Fruit fly (Drosophila melanogaster) whole organism, wandering third instar larva: Measurements from ENCODE around the gene Pglym78.

Experiments used
- CG32264 ChIP-seq: fragments of 200-800 bp; sonication (Bioruptor generic); optimal IDR thresholded peaks from 2 replicates; lab custom pipeline; 2016; ENCODE audit warnings: missing biosample characterization, missing genetic modification characterization
- CG9705 ChIP-seq: fragments of 200-800 bp; sonication (Bioruptor generic); optimal IDR thresholded peaks from 2 replicates; lab custom pipeline; 2018; ENCODE audit warnings: missing biosample characterization, mild to moderate bottlenecking, missing genetic modification characterization
- CrebA ChIP-seq: fragments of 200-800 bp; sonication (Bioruptor generic); optimal IDR thresholded peaks from 2 replicates; lab custom pipeline; 2016; ENCODE audit warnings: missing biosample characterization, mild to moderate bottlenecking, missing genetic modification characterization, borderline replicate concordance
- Dfd ChIP-seq: fragments of >200 bp; optimal IDR thresholded peaks from 2 replicates; lab custom pipeline; 2017; ENCODE audit warnings: missing biosample characterization, missing genetic modification characterization
- Dif ChIP-seq: fragments of 200-275, 200-300 bp; sonication (Bioruptor generic); optimal IDR thresholded peaks from 2 replicates; lab custom pipeline; 2018; ENCODE audit warnings: missing biosample characterization, missing genetic modification characterization; ENCODE audit not compliant: partially characterized antibody
- GATAd ChIP-seq: sonication (Bioruptor generic); optimal IDR thresholded peaks from 2 replicates; lab custom pipeline; 2016; ENCODE audit warnings: missing biosample characterization, missing genetic modification characterization
- HLH106 ChIP-seq: fragments of 200-800 bp; optimal IDR thresholded peaks from 3 replicates; lab custom pipeline; 2019; ENCODE audit warnings: missing biosample characterization, mild to moderate bottlenecking, missing genetic modification characterization, moderate library complexity
- Hnf4 ChIP-seq: fragments of 200-800 bp; sonication (Bioruptor generic); optimal IDR thresholded peaks from 2 replicates; lab custom pipeline; 2016; ENCODE audit warnings: missing biosample characterization, mild to moderate bottlenecking, missing genetic modification characterization
- Hr78 ChIP-seq: fragments of >200 bp; optimal IDR thresholded peaks from 2 replicates; lab custom pipeline; 2017; ENCODE audit warnings: missing biosample characterization, missing genetic modification characterization
- Hr83 ChIP-seq: fragments of 200-300 bp; sonication (Bioruptor generic); optimal IDR thresholded peaks from 2 replicates; lab custom pipeline; 2016; ENCODE audit warnings: missing biosample characterization, mild to moderate bottlenecking, missing genetic modification characterization, moderate library complexity; ENCODE audit not compliant: poor library complexity, severe bottlenecking
- Jra ChIP-seq: sonication (Bioruptor generic); optimal IDR thresholded peaks from 2 replicates; lab custom pipeline; 2016; ENCODE audit warnings: missing biosample characterization, missing genetic modification characterization
- Myc ChIP-seq: fragments of >200 bp; optimal IDR thresholded peaks from 2 replicates; lab custom pipeline; 2017
- N ChIP-seq: fragments of >200 bp; optimal IDR thresholded peaks from 2 replicates; lab custom pipeline; 2018; ENCODE audit warnings: missing biosample characterization, missing external identifiers, missing genetic modification characterization
- OdsH ChIP-seq: fragments of 200-800 bp; sonication (Bioruptor generic); optimal IDR thresholded peaks from 2 replicates; lab custom pipeline; 2016; ENCODE audit warnings: missing biosample characterization, mild to moderate bottlenecking, missing genetic modification characterization
- Rel ChIP-seq, 2 experiments: fragments of 200-800 bp; sonication (Bioruptor generic) in 1 of 2; optimal IDR thresholded peaks; 2 replicates in 1 of 2; 3 replicates in 1 of 2; lab custom pipeline; 2016 to 2019; ENCODE audit warnings: mild to moderate bottlenecking in 2 of 2, missing biosample characterization in 2 of 2, missing genetic modification characterization in 2 of 2, moderate library complexity in 1 of 2
- Sp1 ChIP-seq: fragments of 200-800 bp; sonication (Bioruptor generic); optimal IDR thresholded peaks from 3 replicates; lab custom pipeline; 2019; ENCODE audit warnings: missing biosample characterization, mild to moderate bottlenecking, missing genetic modification characterization, moderate library complexity
- Vsx2 ChIP-seq: fragments of 200-300, 225-300 bp; sonication (Bioruptor generic); optimal IDR thresholded peaks from 2 replicates; lab custom pipeline; 2018; ENCODE audit warnings: missing biosample characterization, missing genetic modification characterization; ENCODE audit not compliant: partially characterized antibody
- br ChIP-seq: fragments of 200-800 bp; sonication (Bioruptor generic); optimal IDR thresholded peaks from 2 replicates; lab custom pipeline; 2016; ENCODE audit warnings: missing biosample characterization, missing genetic modification characterization
- brk ChIP-seq: fragments of 200-800 bp; sonication (Bioruptor generic); optimal IDR thresholded peaks from 2 replicates; lab custom pipeline; 2016; ENCODE audit warnings: missing biosample characterization, mild to moderate bottlenecking, missing genetic modification characterization
- dmrt93B ChIP-seq: fragments of 200-800 bp; sonication (Bioruptor generic); optimal IDR thresholded peaks from 2 replicates; lab custom pipeline; 2018; ENCODE audit warnings: missing biosample characterization, mild to moderate bottlenecking, missing genetic modification characterization
- ey ChIP-seq: fragments of 200-800 bp; sonication (Bioruptor generic); optimal IDR thresholded peaks from 2 replicates; lab custom pipeline; 2016; ENCODE audit warnings: missing biosample characterization, missing genetic modification characterization
- foxo ChIP-seq, 2 experiments: fragments of 200-800 bp; sonication (Bioruptor generic); optimal IDR thresholded peaks; 2 replicates in 1 of 2; 3 replicates in 1 of 2; lab custom pipeline; 2016 to 2017; ENCODE audit warnings: missing biosample characterization in 2 of 2, missing genetic modification characterization in 2 of 2
- fru ChIP-seq: fragments of 200-800 bp; sonication (Bioruptor generic); optimal IDR thresholded peaks from 3 replicates; lab custom pipeline; 2016; ENCODE audit warnings: missing biosample characterization, mild to moderate bottlenecking, missing genetic modification characterization
- h ChIP-seq: fragments of 200-800 bp; sonication (Bioruptor generic); optimal IDR thresholded peaks from 3 replicates; lab custom pipeline; 2016; ENCODE audit warnings: missing biosample characterization, mild to moderate bottlenecking, missing genetic modification characterization
- jim ChIP-seq: fragments of 175-275, 200-325 bp; sonication (Bioruptor generic); optimal IDR thresholded peaks from 2 replicates; lab custom pipeline; 2016; ENCODE audit warnings: missing biosample characterization, mild to moderate bottlenecking, missing genetic modification characterization
- lola ChIP-seq: fragments of >200 bp; optimal IDR thresholded peaks from 2 replicates; lab custom pipeline; 2017; ENCODE audit warnings: missing biosample characterization, missing genetic modification characterization
- pan ChIP-seq: fragments of >200 bp; optimal IDR thresholded peaks from 2 replicates; lab custom pipeline; 2017
- psq ChIP-seq: fragments of 200-800 bp; sonication (Bioruptor generic); optimal IDR thresholded peaks from 3 replicates; lab custom pipeline; 2017; ENCODE audit warnings: missing biosample characterization, mild to moderate bottlenecking, missing genetic modification characterization, moderate library complexity
- sv ChIP-seq: fragments of 200-800 bp; sonication (Bioruptor generic); optimal IDR thresholded peaks from 3 replicates; lab custom pipeline; 2016; ENCODE audit warnings: missing biosample characterization, missing genetic modification characterization
- tai ChIP-seq: sonication (Bioruptor generic); optimal IDR thresholded peaks from 2 replicates; lab custom pipeline; 2016; ENCODE audit warnings: missing biosample characterization, missing genetic modification characterization
- usp ChIP-seq: fragments of >200 bp; optimal IDR thresholded peaks from 2 replicates; lab custom pipeline; 2017; ENCODE audit warnings: missing biosample characterization, missing genetic modification characterization
- woc ChIP-seq: sonication (Bioruptor generic); optimal IDR thresholded peaks from 2 replicates; lab custom pipeline; 2016; ENCODE audit warnings: missing biosample characterization, mild to moderate bottlenecking, missing genetic modification characterization

The Pglym78 gene

DNA sequence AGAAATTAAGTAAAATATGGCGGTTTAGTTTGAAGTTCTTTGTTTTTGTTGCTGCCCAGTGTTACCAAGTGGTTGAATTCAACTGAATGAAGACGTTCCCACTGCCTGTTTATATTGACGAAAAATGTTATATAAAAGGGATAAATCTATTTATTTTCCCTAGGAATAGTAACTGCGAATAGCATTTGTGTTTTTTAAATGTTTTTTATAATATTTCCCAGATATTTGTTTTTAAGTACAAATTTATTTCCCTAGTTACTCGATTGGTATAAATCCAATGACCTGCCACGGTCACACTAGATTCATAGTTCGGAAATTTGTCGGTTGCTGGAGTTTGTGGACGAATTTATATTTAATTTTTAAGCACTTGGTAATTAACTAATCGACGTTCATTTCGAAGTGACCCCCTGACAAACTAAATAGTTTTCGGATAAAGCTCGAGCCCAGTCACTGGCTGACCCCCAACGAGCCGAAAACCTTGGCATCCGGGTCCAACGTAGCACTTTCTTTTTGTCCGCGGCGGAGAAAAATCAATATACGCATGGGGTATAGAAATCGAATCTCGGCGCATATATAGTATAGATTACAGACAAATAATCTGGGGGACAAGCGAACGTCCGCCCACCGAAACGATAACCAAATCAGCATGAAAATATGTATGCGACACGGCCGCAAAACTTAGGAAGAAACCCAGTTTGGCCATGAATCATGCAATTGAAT lies 17.0 kb upstream of the Pglym78 start, which contains the start of the genes dgt6 and Vha100-1:
Gene dgt6 (minus strand): TSS at position 71 of the 720 bp plus-strand sequence.
Gene Vha100-1 (plus strand): TSS at position 292 of the 720 bp plus-strand sequence.
- TF ChIP-seq dmrt93B (GFP tag; lab: Kevin White, UChicago) (no peak), Sp1 (GFP tag; lab: Kevin White, UChicago) (peak; percentile 29), CG9705 (GFP tag; lab: Kevin White, UChicago) (peak; percentile 28), Dif (GFP tag; lab: Kevin White, UChicago) (no peak), Rel (GFP tag; optimal IDR thresholded peaks at IDR 0.05; lab: Kevin White, UChicago) (no peak), Rel (tag; optimal IDR thresholded peaks at IDR 0.05; lab: Kevin White, UChicago) (peak; percentile 45), N (GFP tag; lab: Kevin White, UChicago) (no peak), HLH106 (tag; lab: Kevin White, UChicago) (peak; percentile 34)

- TF ChIP-seq tai (GFP tag; lab: Kevin White, UChicago) (no peak), usp (GFP tag; lab: Kevin White, UChicago) (no peak), woc (GFP tag; lab: Kevin White, UChicago) (no peak), psq (GFP tag; lab: Kevin White, UChicago) (no peak), br (GFP tag; lab: Kevin White, UChicago) (no peak), Myc (lab: Kevin White, UChicago) (peak; percentile 26)
These were observed 9.6 kb upstream of the Pglym78 start, which contains the start of the genes Alg13 and superdeath for dm6 chr3R:29138407-29138806. Alg13 (minus strand) TSS chr3R:29138573. superdeath (plus strand) TSS chr3R:29138662.

DNA sequence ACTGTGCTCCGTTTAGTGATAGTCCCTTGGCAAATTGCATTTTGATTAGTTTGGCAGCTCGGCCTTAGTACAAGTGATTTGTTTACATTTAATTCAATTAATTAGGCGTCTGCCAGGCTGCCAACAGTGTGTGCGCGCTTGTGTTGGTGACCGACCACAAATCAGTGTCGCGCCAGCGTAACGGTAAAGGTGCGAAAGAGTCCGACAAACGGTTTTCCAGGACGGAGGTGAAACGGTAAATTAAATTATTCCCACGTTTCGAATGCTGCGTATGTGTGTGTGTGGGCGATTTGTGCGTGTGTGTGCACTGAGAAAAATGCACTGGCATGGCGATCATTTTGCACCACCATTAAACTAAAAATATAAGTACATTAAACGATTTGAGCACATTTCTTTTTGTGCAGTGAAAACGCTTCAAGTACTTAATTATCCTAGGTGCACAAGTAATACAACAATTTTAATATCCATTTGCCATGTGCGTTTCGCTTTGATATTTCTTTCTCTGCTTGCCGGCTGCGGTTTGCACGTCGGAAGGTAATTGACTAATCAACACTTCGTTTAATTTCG lies 9.0 kb upstream of the Pglym78 start:
- TF ChIP-seq GATAd (GFP tag; lab: Kevin White, UChicago) = no peak
- no peak for TF ChIP-seq psq (GFP tag; lab: Kevin White, UChicago)
- no peak for TF ChIP-seq tai (GFP tag; lab: Kevin White, UChicago)
- TF ChIP-seq Jra (GFP tag; lab: Kevin White, UChicago) = no peak
- TF ChIP-seq woc (GFP tag; lab: Kevin White, UChicago) = no peak
- TF ChIP-seq OdsH (GFP tag; lab: Kevin White, UChicago) = no peak
- no peak for TF ChIP-seq CG9705 (GFP tag; lab: Kevin White, UChicago)
- TF ChIP-seq N (GFP tag; lab: Kevin White, UChicago) = no peak
- no peak for TF ChIP-seq foxo (GFP tag; optimal IDR thresholded peaks at IDR 0.05; lab: Kevin White, UChicago)
- no peak for TF ChIP-seq ey (GFP tag; lab: Kevin White, UChicago)
- TF ChIP-seq lola (GFP tag; lab: Kevin White, UChicago) = no peak
- TF ChIP-seq Dif (GFP tag; lab: Kevin White, UChicago) = no peak
- no peak for TF ChIP-seq Dfd (GFP tag; lab: Kevin White, UChicago)
- TF ChIP-seq Rel (GFP tag; optimal IDR thresholded peaks at IDR 0.05; lab: Kevin White, UChicago) = no peak
- no peak for TF ChIP-seq Rel (tag; optimal IDR thresholded peaks at IDR 0.05; lab: Kevin White, UChicago)
- no peak for TF ChIP-seq Hnf4 (GFP tag; lab: Kevin White, UChicago)
- no peak for TF ChIP-seq br (GFP tag; lab: Kevin White, UChicago)
- no peak for TF ChIP-seq pan
- TF ChIP-seq jim = no peak
- TF ChIP-seq fru (GFP tag; lab: Kevin White, UChicago) = no peak

DNA sequence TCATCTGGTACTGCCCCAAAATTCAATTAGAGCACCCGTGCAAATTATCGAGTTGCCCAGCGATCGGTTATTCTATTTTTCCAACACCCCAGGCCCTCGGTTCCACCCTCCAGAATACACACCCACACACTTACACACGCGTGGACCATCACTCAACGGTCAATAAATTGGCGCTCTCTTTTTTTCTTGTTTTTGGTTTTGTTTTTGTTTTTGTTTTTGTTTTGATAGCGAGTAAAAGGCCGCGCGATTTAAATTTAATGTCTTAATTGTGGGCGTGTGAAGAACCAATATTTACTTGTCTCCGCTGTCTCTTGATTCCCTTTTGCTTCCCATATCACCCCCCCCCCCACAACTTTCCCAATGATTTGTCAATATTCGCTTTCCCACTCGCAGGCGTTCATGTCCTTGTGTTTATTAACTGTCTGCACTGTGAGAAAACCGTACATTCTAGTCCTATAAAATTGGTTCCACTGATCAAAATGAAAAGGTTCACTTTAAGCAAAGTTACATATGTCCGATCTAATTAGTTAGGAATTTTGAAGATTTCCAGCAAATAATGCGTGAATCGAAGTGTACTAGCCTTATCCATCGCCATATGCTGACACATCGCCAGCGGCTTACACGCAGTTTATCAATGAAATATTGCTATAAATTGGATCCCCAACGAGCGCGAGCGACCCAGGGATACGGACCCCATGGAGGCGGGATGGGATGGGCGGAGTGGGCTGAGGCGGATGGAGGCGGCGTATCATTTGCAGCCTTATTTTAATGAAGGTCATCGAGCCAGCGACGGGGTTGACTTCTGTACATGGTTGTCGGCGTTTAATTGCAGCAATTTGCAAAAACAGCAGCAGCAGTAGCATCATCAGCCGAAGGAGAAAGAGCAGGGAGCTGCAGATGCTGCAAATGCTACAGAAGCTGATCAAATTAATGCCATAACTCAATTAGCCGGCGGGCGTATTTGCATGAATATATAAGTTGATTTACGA lies 8.0 kb upstream of the Pglym78 start:
- TF ChIP-seq Hr83 (GFP tag; lab: Kevin White, UChicago) (no peak), Rel (GFP tag; optimal IDR thresholded peaks at IDR 0.05; lab: Kevin White, UChicago) (no peak), Rel (tag; optimal IDR thresholded peaks at IDR 0.05; lab: Kevin White, UChicago) (peak; percentile 88), CG9705 (GFP tag; lab: Kevin White, UChicago) (no peak)
- TF ChIP-seq, all 38 proteins: peak for 1

DNA sequence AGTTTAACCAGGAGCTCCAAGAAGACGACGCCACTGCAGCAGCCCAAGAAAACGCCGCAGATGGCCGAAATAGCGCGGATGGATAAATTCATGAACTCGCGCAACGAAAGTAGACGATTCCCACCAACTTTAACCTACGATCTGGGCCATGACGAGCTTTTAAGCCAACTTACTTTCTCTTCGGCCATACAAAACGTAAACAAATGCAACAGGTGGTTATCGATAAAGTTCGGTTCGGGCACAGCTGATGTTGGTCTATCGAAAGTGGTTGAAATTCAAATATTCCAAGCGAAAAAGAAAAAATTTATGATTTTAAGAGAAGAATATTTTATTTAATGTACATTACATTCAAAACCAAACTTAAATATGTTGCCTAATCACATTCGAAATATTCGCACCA lies 1.3 kb upstream of the Pglym78 start, which contains the start of gene CG14511:
Gene CG14511 (minus strand): TSS at position 184 of the 400 bp plus-strand sequence.
- TF ChIP-seq tai (GFP tag; lab: Kevin White, UChicago) = no peak
- TF ChIP-seq psq (GFP tag; lab: Kevin White, UChicago) = no peak
- no peak for TF ChIP-seq h (GFP tag; lab: Kevin White, UChicago)
- no peak for TF ChIP-seq Hr78 (GFP tag; lab: Kevin White, UChicago)
- no peak for TF ChIP-seq sv (GFP tag; lab: Kevin White, UChicago)
- TF ChIP-seq woc (GFP tag; lab: Kevin White, UChicago) = no peak
- no peak for TF ChIP-seq CG32264 (GFP tag; lab: Kevin White, UChicago)
- no peak for TF ChIP-seq Hr83 (GFP tag; lab: Kevin White, UChicago)
- no peak for TF ChIP-seq Rel (GFP tag; optimal IDR thresholded peaks at IDR 0.05; lab: Kevin White, UChicago)
- TF ChIP-seq Rel (tag; optimal IDR thresholded peaks at IDR 0.05; lab: Kevin White, UChicago) = no peak
- TF ChIP-seq Hnf4 (GFP tag; lab: Kevin White, UChicago) = no peak
- TF ChIP-seq Myc (lab: Kevin White, UChicago) = no peak
- no peak for TF ChIP-seq Vsx2 (GFP tag; lab: Kevin White, UChicago)
- no peak for TF ChIP-seq br (GFP tag; lab: Kevin White, UChicago)
- no peak for TF ChIP-seq fru (GFP tag; lab: Kevin White, UChicago)
- no peak for TF ChIP-seq brk (GFP tag; lab: Kevin White, UChicago)
- TF ChIP-seq CG9705 (GFP tag; lab: Kevin White, UChicago) = no peak
- no peak for TF ChIP-seq pan
- TF ChIP-seq CrebA (GFP tag; lab: Kevin White, UChicago) = no peak
- TF ChIP-seq, all 38 proteins: peak for 0
